Worm (Caenorhabditis elegans) whole organism, midembryonic: Measurements from ENCODE around the gene mig-17.
"Not testable (repeated sequence)": the region's sequence is repeated elsewhere in the genome, so short reads cannot be mapped to it uniquely, and the experiment has no call there.

ENCODE experiments used
- T22C8.4 ChIP-seq: fragments of 200-800 bp; sonication (Bioruptor generic); IDR thresholded peaks from 2 replicates; pipeline ENCODE4 v1.3.6; 2022; ENCODE audit warnings: missing genetic modification characterization, missing compliant biosample characterization
- cog-1 ChIP-seq: sonication (generic microtip); optimal IDR thresholded peaks from 2 replicates; lab custom pipeline; 2016; ENCODE audit warnings: missing genetic modification characterization, missing compliant biosample characterization
- flt-1 ChIP-seq: fragments of 200-800 bp; sonication (Bioruptor generic); IDR thresholded peaks from 2 replicates; pipeline ENCODE4 v1.3.6; 2022; ENCODE audit warnings: missing genetic modification characterization, missing compliant biosample characterization
- klf-2 ChIP-seq: fragments of 200-800 bp; sonication (Bioruptor generic); conservative IDR thresholded peaks from 2 replicates; pipeline ENCODE4 v1.3.6; 2022; ENCODE audit warnings: missing genetic modification reagents, missing genetic modification characterization, missing compliant biosample characterization
- med-1 ChIP-seq: sonication (generic microtip); optimal IDR thresholded peaks from 2 replicates; lab custom pipeline; 2017; ENCODE audit warnings: missing genetic modification characterization, mild to moderate bottlenecking, missing compliant biosample characterization, antibody characterized with exemption, missing genetic modification reagents; ENCODE audit not compliant: insufficient read depth
- ref-1 ChIP-seq: fragments of 200-800 bp; sonication (Bioruptor generic); conservative IDR thresholded peaks from 2 replicates; pipeline ENCODE4 v1.3.6; 2022; ENCODE audit warnings: missing genetic modification reagents, missing genetic modification characterization, missing compliant biosample characterization
- tab-1 ChIP-seq: fragments of 200-800 bp; sonication (Bioruptor generic); IDR thresholded peaks from 2 replicates; pipeline ENCODE4 v1.3.6; 2022; ENCODE audit warnings: missing genetic modification characterization, missing compliant biosample characterization
- ztf-23 ChIP-seq: fragments of 200-800 bp; sonication (Bioruptor generic); IDR thresholded peaks from 2 replicates; pipeline ENCODE4 v1.3.6; 2022; ENCODE audit warnings: missing genetic modification reagents, missing genetic modification characterization, missing compliant biosample characterization
- ztf-29 ChIP-seq: fragments of 200-800 bp; sonication (Bioruptor generic); IDR thresholded peaks from 2 replicates; pipeline ENCODE4 v1.3.6; 2022; ENCODE audit warnings: missing genetic modification reagents, missing genetic modification characterization, missing compliant biosample characterization

mig-17 gene

DNA sequence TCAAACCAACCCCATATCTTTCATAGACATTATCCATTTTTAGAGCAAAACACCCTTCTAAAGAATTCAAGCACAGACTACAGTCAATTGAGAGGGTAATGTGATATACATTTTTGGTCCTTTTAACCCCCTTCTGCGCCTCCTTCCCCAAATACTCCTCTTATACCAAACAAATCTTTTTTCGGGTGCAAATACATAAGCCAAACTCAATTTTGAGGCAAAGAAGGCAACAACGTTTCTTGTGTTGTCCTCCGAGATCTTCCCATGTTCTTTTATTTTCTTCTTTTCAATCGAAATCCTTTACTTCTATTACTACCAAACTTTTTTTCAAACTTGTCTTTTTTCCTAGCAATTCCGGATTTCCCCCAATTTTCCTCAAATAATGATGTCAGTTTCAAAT is 8.4 kb downstream of the mig-17 start:
- no peak for TF ChIP-seq ref-1
- TF ChIP-seq flt-1 (GFP tag; lab: Robert Waterston, UW), result no peak
- TF ChIP-seq ztf-29, result no peak
- TF ChIP-seq med-1 (GFP tag; lab: Kevin White, UChicago), result no peak
- TF ChIP-seq cog-1 (tag; lab: Kevin White, UChicago), result no peak

ce11 chrV:11459255-11459654 is 12.8 kb downstream of the mig-17 start, which contains the start of gene T11F9.1:
Gene T11F9.1, plus strand, starts transcription at chrV:11459555.
- TF ChIP-seq T22C8.4 (GFP tag; lab: Robert Waterston, UW) (no peak), tab-1 (GFP tag; lab: Robert Waterston, UW) (no peak), ztf-23 (GFP tag; lab: Robert Waterston, UW) (no peak), med-1 (GFP tag; lab: Kevin White, UChicago) (no peak), klf-2 (GFP tag; lab: Robert Waterston, UW) (no peak), ztf-29 (no peak), flt-1 (GFP tag; lab: Robert Waterston, UW) (no peak), cog-1 (tag; lab: Kevin White, UChicago) (no peak), ref-1 (no peak)

DNA sequence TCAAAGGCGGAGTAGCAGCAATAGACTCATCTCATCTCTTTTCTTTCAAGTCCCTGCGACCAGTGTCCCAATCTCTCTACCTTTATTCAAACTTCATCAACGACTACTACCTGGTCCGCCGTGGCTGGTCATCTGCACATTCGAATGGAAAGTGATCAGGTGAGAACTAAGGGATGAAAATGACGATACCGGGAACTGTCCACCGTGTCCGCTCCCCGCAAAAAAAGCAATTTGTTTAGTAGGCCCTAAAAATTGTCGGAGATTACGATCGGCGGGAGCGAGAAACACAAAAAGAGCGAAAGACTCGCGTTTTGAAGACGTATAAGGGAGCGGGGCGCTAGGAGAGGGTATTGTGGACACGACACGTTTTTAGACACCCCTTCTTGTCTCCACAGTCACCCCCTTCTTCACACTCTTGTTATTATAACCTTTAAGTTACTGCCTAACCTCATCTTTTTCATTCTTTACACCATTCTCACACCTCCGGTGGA is 16.5 kb downstream of the mig-17 start, which contains the start of gene zipt-16:
Gene zipt-16, plus strand, starts transcription at position 51 of the 491 bp plus-strand sequence.
- TF ChIP-seq klf-2 (GFP tag; lab: Robert Waterston, UW) (no peak), T22C8.4 (GFP tag; lab: Robert Waterston, UW) (no peak), med-1 (GFP tag; lab: Kevin White, UChicago) (no peak), tab-1 (GFP tag; lab: Robert Waterston, UW) (no peak), ztf-29 (no peak), ref-1 (no peak), ztf-23 (GFP tag; lab: Robert Waterston, UW) (no peak), flt-1 (GFP tag; lab: Robert Waterston, UW) (no peak), cog-1 (tag; lab: Kevin White, UChicago) (no peak)

ce11 chrV:11470210-11470713 is 23.8 kb downstream of the mig-17 start, which contains the start of gene aat-6:
Gene aat-6, minus strand, starts transcription at chrV:11470663.
- TF ChIP-seq med-1 (GFP tag; lab: Kevin White, UChicago), result no peak
- no peak for TF ChIP-seq ref-1
- no peak for TF ChIP-seq T22C8.4 (GFP tag; lab: Robert Waterston, UW)
- no peak for TF ChIP-seq klf-2 (GFP tag; lab: Robert Waterston, UW)
- TF ChIP-seq ztf-23 (GFP tag; lab: Robert Waterston, UW), result no peak
- TF ChIP-seq flt-1 (GFP tag; lab: Robert Waterston, UW), result no peak

- TF ChIP-seq klf-2 (GFP tag; lab: Robert Waterston, UW) (no peak), tab-1 (GFP tag; lab: Robert Waterston, UW) (no peak), cog-1 (tag; lab: Kevin White, UChicago) (no peak), ref-1 (no peak), ztf-29 (no peak)
Measured at ce11 chrV:11472209-11472608, 25.7 kb downstream of the mig-17 start, which contains the start of the genes nas-20 and nas-21. Gene nas-20, minus strand, starts transcription at chrV:11472309. Gene nas-21, plus strand, starts transcription at chrV:11472564.

DNA sequence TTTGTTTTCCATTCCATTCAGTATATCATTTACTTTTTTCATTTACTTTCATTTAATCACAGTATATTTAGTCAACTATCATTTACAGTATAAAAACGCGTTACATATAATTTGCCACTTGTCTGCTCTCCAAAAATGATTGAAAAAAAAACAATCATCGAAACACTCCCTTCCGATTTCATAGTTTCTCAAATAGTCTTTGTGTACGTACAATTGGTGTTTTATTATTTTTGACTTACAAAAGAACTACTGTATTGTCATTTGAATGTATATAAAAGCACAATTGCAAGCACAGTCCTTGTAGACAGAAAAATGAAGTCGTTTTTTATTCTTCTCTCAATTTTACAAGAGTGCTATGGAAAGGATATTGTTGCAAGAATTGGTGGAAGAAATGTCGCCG is 27.9 kb downstream of the mig-17 start, which contains the start of gene nas-22:
Gene nas-22, plus strand, starts transcription at position 301 of the 400 bp plus-strand sequence.
- no peak for TF ChIP-seq ztf-23 (GFP tag; lab: Robert Waterston, UW)
- TF ChIP-seq T22C8.4 (GFP tag; lab: Robert Waterston, UW), result no peak
- TF ChIP-seq tab-1 (GFP tag; lab: Robert Waterston, UW), result no peak
- TF ChIP-seq klf-2 (GFP tag; lab: Robert Waterston, UW), result no peak
- no peak for TF ChIP-seq med-1 (GFP tag; lab: Kevin White, UChicago)
- no peak for TF ChIP-seq flt-1 (GFP tag; lab: Robert Waterston, UW)
- TF ChIP-seq ztf-29, result no peak
- TF ChIP-seq ref-1, result no peak
- no peak for TF ChIP-seq cog-1 (tag; lab: Kevin White, UChicago)

- not testable (repeated sequence) for TF ChIP-seq klf-2 (GFP tag; lab: Robert Waterston, UW); med-1 (GFP tag; lab: Kevin White, UChicago); tab-1 (GFP tag; lab: Robert Waterston, UW)
Measured at ce11 chrV:11475638-11476037, 29.2 kb downstream of the mig-17 start, which contains the start of gene T11F9.7. Gene T11F9.7, plus strand, starts transcription at chrV:11475938.

- no peak for TF ChIP-seq ref-1
- no peak for TF ChIP-seq med-1 (GFP tag; lab: Kevin White, UChicago)
- TF ChIP-seq cog-1 (tag; lab: Kevin White, UChicago), result no peak
- no peak for TF ChIP-seq tab-1 (GFP tag; lab: Robert Waterston, UW)
- TF ChIP-seq T22C8.4 (GFP tag; lab: Robert Waterston, UW), result no peak
- TF ChIP-seq ztf-29, result no peak
- no peak for TF ChIP-seq ztf-23 (GFP tag; lab: Robert Waterston, UW)
- no peak for TF ChIP-seq flt-1 (GFP tag; lab: Robert Waterston, UW)
- no peak for TF ChIP-seq klf-2 (GFP tag; lab: Robert Waterston, UW)
Measured at ce11 chrV:11479406-11479805, 32.9 kb downstream of the mig-17 start, which contains the start of gene T11F9.22. Gene T11F9.22, plus strand, starts transcription at chrV:11479706.

DNA sequence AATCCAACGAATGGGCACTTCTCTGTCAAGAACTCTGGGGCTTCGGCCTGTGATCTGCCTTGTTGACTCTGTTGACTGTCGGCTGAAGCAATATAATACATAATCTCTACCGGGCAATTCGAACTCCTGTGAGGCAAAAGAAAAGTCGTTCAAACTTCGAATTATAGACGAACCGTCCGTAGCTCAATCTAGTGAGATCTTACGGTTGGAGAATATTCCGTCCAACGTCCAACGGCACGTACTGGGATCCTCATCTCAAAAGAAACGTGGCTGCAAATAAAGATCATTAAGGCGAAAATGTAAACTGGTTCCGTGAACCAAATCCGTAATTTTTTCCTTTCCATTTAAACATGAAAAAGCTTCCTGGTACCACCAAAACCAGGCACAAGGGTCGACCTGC is 34.2 kb downstream of the mig-17 start, which contains the start of gene T11F9.14:
Gene T11F9.14, minus strand, starts transcription at position 101 of the 400 bp plus-strand sequence.
- TF ChIP-seq flt-1, tab-1, ztf-23 (GFP tag; lab: Robert Waterston, UW): not testable (repeated sequence)
